Worm (Caenorhabditis elegans): ENCODE measurements around the gene oac-12.

oac-12 gene

DNA sequence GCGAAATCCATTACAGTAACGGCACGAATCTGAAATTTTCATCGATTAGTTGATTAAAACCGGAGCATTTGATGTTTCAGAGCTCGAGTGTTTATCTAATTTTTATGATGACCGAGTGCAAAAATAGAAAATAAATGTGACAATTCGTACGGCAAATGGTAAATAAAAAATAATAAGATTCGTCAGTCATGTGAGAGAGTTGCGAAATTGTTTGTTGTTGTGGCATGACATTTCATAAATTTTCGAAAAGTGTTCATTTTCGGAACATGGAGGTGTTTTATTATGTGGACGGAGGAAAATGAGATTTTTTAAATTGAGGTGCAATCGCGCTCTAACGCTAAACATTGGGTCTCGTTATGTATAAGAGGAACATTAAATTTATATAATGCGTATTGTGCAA, 9.4 kb upstream of the oac-12 start:
- no peak for TF ChIP-seq snpc-4 (GFP tag; optimal IDR thresholded peaks at IDR 0.05)
- TF ChIP-seq snpc-4 (tag; optimal IDR thresholded peaks at IDR 0.05) = no peak
- no peak for TF ChIP-seq ceh-91 (GFP tag; IDR thresholded peaks at IDR 0.05)
- TF ChIP-seq cebp-1 (GFP tag; IDR thresholded peaks at IDR 0.05) = peak; percentile 72; the same call in 1 of the 2 replicates
- peak; percentile 88 for TF ChIP-seq cebp-1 (tag; optimal IDR thresholded peaks at IDR 0.05)
- no peak for TF ChIP-seq pha-4 (tag; optimal IDR thresholded peaks at IDR 0.05)
- TF ChIP-seq F39B2.1 (GFP tag; IDR thresholded peaks at IDR 0.05) = no peak
- no peak for TF ChIP-seq lin-54 (GFP tag; optimal IDR thresholded peaks at IDR 0.05)
- no peak for TF ChIP-seq madf-6 (GFP tag; IDR thresholded peaks at IDR 0.05)
- no peak for TF ChIP-seq T26A5.8 (tag; optimal IDR thresholded peaks at IDR 0.05)

DNA sequence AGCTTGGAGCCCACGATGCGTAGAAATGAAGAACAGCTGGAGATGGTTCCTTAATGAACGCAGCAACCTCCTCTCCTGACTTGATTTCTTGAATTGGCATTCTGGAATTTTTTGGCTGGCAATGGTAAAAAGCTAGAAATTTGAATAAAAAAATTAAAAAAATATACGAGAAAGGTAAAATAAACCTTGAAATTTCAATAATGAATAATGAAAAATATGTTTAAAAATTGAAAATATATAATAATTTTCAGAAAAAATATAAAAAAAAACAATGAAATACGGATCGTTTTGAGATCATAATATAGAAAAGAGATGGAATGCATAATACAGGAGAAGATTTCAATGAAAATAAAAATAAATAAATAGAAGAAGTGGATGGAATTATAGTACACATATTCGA, 8.9 kb upstream of the oac-12 start, which contains the start of gene glrx-3:
Gene glrx-3, minus strand, starts transcription at position 101 of the 400 bp plus-strand sequence.
- TF ChIP-seq F52B5.7 (tag; optimal IDR thresholded peaks at IDR 0.05) (peak; percentile 33), egl-44 (GFP tag; IDR thresholded peaks at IDR 0.05) (no peak), mcd-1 (GFP tag; IDR thresholded peaks at IDR 0.05) (peak; percentile 17; the same call in 1 of the 2 replicates), lin-40 (tag; optimal IDR thresholded peaks at IDR 0.05) (no peak), ztf-18 (tag; optimal IDR thresholded peaks at IDR 0.05) (no peak), lin-35 (GFP tag; optimal IDR thresholded peaks at IDR 0.05) (no peak), lsl-1 (GFP tag; optimal IDR thresholded peaks at IDR 0.05) (no peak), madf-6 (GFP tag; IDR thresholded peaks at IDR 0.05) (0 out of 2 replicates have a peak, but pooled peaks have one; percentile 26)

DNA sequence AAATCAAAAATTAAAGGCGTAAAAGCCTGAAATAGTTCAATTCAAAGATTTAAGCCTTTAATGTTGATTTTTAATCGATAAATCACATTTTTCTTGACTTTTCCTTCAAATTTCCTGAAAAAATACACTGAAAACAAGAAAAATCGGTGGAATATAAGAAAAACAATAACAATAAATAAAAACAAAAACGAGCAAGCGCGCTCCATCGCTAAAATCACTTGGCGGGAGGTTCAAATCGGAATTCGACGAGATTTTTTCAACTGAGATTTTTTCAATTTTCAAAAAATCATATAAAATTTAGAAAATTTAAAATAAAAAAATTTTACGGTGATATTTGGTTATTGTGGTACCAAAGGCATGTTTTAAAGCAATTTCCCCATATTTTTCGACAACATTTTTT, 7.1 kb upstream of the oac-12 start:
- peak in 1 of 3 experiments; percentile 39 for TF ChIP-seq lin-35 (GFP tag; optimal IDR thresholded peaks at IDR 0.05)
- TF ChIP-seq Y95B8A.8 (GFP tag; IDR thresholded peaks at IDR 0.05) = no peak
- peak; percentile 47 for TF ChIP-seq mcd-1 (GFP tag; IDR thresholded peaks at IDR 0.05)
- no peak for TF ChIP-seq F39B2.1 (GFP tag; IDR thresholded peaks at IDR 0.05)
- TF ChIP-seq zim-3 (tag; optimal IDR thresholded peaks at IDR 0.05) = no peak
- no peak for TF ChIP-seq F57A8.1 (GFP tag; optimal IDR thresholded peaks at IDR 0.05)
- no peak for TF ChIP-seq xnd-1 (tag; optimal IDR thresholded peaks at IDR 0.05)
- no peak for TF ChIP-seq bed-1 (GFP tag; IDR thresholded peaks at IDR 0.05)

DNA sequence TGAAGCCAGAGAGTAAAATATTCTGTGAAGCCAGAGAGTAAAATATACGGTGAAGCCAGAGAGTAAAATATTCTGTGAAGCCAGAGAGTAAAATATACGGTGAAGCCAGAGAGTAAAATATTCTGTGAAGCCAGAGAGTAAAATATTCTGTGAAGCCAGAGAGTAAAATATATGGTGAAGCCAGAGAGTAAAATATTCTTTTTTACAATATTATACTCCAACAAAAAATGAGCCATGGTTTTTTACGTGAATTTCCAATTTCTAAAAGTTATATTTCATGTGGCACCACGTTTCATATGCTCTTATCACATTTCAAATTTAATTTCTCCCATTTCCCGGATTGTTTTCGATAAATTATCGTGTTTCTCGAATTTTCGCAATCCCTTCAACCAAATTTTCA, 4.1 kb upstream of the oac-12 start, which contains the start of gene irld-1:
Gene irld-1, plus strand, starts transcription at position 301 of the 400 bp plus-strand sequence.
- peak; percentile 85 for TF ChIP-seq egrh-3 (GFP tag; IDR thresholded peaks at IDR 0.05)

DNA sequence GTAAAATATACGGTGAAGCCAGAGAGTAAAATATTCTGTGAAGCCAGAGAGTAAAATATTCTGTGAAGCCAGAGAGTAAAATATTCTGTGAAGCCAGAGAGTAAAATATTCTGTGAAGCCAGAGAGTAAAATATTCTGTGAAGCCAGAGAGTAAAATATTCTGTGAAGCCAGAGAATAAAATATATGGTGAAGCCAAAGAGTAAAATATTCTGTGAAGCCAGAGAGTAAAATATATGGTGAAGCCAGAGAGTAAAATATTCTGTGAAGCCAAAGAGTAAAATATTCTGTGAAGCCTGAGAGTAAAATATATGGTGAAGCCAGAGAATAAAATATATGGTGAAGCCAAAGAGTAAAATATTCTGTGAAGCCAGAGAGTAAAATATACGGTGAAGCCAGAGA, 3.4 kb upstream of the oac-12 start:
- peak; percentile 62; the same call in 1 of the 2 replicates for TF ChIP-seq Y53F4B.3 (GFP tag; IDR thresholded peaks at IDR 0.05)
- TF ChIP-seq egrh-3 (GFP tag; IDR thresholded peaks at IDR 0.05) = peak; percentile 92

DNA sequence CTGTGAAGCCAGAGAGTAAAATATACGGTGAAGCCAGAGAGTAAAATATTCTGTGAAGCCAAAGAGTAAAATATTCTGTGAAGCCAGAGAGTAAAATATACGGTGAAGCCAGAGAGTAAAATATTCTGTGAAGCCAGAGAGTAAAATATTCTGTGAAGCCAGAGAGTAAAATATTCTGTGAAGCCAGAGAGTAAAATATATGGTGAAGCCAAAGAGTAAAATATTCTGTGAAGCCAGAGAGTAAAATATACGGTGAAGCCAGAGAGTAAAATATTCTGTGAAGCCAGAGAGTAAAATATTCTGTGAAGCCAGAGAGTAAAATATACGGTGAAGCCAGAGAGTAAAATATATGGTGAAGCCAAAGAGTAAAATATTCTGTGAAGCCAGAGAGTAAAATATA, 1.9 kb upstream of the oac-12 start:
- TF ChIP-seq egrh-3 (GFP tag; IDR thresholded peaks at IDR 0.05) = peak; percentile 92
- peak; percentile 61; the same call in 1 of the 2 replicates for TF ChIP-seq Y53F4B.3 (GFP tag; IDR thresholded peaks at IDR 0.05)

DNA sequence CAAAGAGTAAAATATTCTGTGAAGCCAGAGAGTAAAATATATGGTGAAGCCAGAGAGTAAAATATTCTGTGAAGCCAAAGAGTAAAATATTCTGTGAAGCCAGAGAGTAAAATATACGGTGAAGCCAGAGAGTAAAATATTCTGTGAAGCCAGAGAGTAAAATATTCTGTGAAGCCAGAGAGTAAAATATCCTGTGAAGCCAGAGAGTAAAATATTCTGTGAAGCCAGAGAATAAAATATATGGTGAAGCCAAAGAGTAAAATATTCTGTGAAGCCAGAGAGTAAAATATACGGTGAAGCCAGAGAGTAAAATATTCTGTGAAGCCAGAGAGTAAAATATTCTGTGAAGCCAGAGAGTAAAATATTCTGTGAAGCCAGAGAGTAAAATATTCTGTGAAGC, 1.2 kb upstream of the oac-12 start:
- TF ChIP-seq Y53F4B.3 (GFP tag; IDR thresholded peaks at IDR 0.05) = peak; percentile 74; the same call in 1 of the 2 replicates
- peak; percentile 96 for TF ChIP-seq egrh-3 (GFP tag; IDR thresholded peaks at IDR 0.05)

DNA sequence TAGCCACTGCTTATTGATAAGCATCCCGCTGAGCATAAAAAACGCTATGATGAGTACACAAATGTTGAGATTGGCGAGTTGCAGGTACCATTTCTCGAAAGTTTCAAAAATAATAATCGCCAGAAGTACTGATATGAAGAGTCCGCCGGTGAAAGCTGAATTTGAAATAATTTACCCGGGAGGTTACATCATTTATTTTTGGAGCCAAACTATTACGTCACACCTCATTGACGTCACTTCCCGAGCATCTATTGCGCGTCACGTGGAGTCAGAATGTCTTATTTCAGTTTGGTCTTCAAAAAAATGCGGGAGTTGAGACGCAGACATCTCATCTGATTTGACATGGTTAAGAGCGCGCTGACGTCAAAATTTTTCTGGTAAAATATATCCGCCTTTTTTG, 1.5 kb downstream of the oac-12 start:
- TF ChIP-seq cebp-2 (GFP tag; IDR thresholded peaks at IDR 0.05) (no peak), T26A5.8 (tag; optimal IDR thresholded peaks at IDR 0.05) (no peak), ZK185.1 (tag; optimal IDR thresholded peaks at IDR 0.05; ENCODE audit: poor library complexity, severe bottlenecking) (no peak), tlf-1 (GFP tag; optimal IDR thresholded peaks at IDR 0.05) (no peak), zim-3 (tag; optimal IDR thresholded peaks at IDR 0.05) (no peak), mxl-1 (tag; optimal IDR thresholded peaks at IDR 0.05) (no peak), fkh-3 (tag; optimal IDR thresholded peaks at IDR 0.05) (no peak), ceh-100 (GFP tag; IDR thresholded peaks at IDR 0.05) (no peak), madf-8 (GFP tag; conservative IDR thresholded peaks at IDR 0.05) (no peak), let-607 (tag; optimal IDR thresholded peaks at IDR 0.05) (no peak), unc-130 (GFP tag; optimal IDR thresholded peaks at IDR 0.05) (no peak)

Measured in whole organism, young adult.